Worm (Caenorhabditis elegans) whole organism, L2 larva: ENCODE results near the gene npp-27.

Experiments used
- ama-1 ChIP-seq: fragments of 150-350 bp; optimal IDR thresholded peaks from 2 replicates; lab custom pipeline; 2018; ENCODE audit warnings: inconsistent platforms
- nhr-6 ChIP-seq: fragments of 150-350 bp; optimal IDR thresholded peaks from 2 replicates; lab custom pipeline; 2014; ENCODE audit warnings: missing biosample characterization, missing genetic modification characterization

DNA sequence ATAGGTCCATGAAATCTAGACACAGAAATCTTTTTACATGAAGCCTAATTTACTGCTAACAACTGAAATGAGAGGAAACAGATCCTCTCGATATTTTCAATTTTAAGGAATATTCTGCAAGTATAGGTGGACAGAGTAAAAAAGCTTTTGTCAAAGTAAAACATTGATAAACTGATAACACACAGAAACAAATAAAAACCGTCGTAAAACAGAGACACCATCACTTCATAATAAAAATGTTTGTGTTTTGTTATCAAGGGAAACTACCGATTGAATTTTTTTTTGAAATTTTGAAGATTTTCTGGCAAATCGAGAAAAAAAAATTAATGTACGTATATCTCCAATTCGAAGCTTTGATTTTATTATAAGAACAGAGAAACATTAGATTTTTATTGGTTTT lies 28.9 kb downstream of the npp-27 start:
- TF ChIP-seq ama-1 (no peak), nhr-6 (tag; lab: Kevin White, UChicago) (no peak)
